Fruit fly (Drosophila melanogaster) whole organism, wandering third instar larva: ENCODE measurements around the gene CG12321.

Experiments used
- Abd-B ChIP-seq: fragments of >200 bp; optimal IDR thresholded peaks from 2 replicates; lab custom pipeline; 2017; ENCODE audit warnings: missing biosample characterization, missing genetic modification characterization
- CG32264 ChIP-seq: fragments of 200-800 bp; sonication (Bioruptor generic); optimal IDR thresholded peaks from 2 replicates; lab custom pipeline; 2016; ENCODE audit warnings: missing biosample characterization, missing genetic modification characterization
- CG9705 ChIP-seq: fragments of 200-800 bp; sonication (Bioruptor generic); optimal IDR thresholded peaks from 2 replicates; lab custom pipeline; 2018; ENCODE audit warnings: missing biosample characterization, mild to moderate bottlenecking, missing genetic modification characterization
- CrebA ChIP-seq: fragments of 200-800 bp; sonication (Bioruptor generic); optimal IDR thresholded peaks from 2 replicates; lab custom pipeline; 2016; ENCODE audit warnings: missing biosample characterization, mild to moderate bottlenecking, missing genetic modification characterization, borderline replicate concordance
- Dfd ChIP-seq: fragments of >200 bp; optimal IDR thresholded peaks from 2 replicates; lab custom pipeline; 2017; ENCODE audit warnings: missing biosample characterization, missing genetic modification characterization
- Dif ChIP-seq: fragments of 200-275, 200-300 bp; sonication (Bioruptor generic); optimal IDR thresholded peaks from 2 replicates; lab custom pipeline; 2018; ENCODE audit warnings: missing biosample characterization, missing genetic modification characterization; ENCODE audit not compliant: partially characterized antibody
- GATAd ChIP-seq: sonication (Bioruptor generic); optimal IDR thresholded peaks from 2 replicates; lab custom pipeline; 2016; ENCODE audit warnings: missing biosample characterization, missing genetic modification characterization
- HLH106 ChIP-seq: fragments of 200-800 bp; optimal IDR thresholded peaks from 3 replicates; lab custom pipeline; 2019; ENCODE audit warnings: missing biosample characterization, mild to moderate bottlenecking, missing genetic modification characterization, moderate library complexity
- Hnf4 ChIP-seq: fragments of 200-800 bp; sonication (Bioruptor generic); optimal IDR thresholded peaks from 2 replicates; lab custom pipeline; 2016; ENCODE audit warnings: missing biosample characterization, mild to moderate bottlenecking, missing genetic modification characterization
- Hr78 ChIP-seq: fragments of >200 bp; optimal IDR thresholded peaks from 2 replicates; lab custom pipeline; 2017; ENCODE audit warnings: missing biosample characterization, missing genetic modification characterization
- Hr83 ChIP-seq: fragments of 200-300 bp; sonication (Bioruptor generic); optimal IDR thresholded peaks from 2 replicates; lab custom pipeline; 2016; ENCODE audit warnings: missing biosample characterization, mild to moderate bottlenecking, missing genetic modification characterization, moderate library complexity; ENCODE audit not compliant: poor library complexity, severe bottlenecking
- Jra ChIP-seq: sonication (Bioruptor generic); optimal IDR thresholded peaks from 2 replicates; lab custom pipeline; 2016; ENCODE audit warnings: missing biosample characterization, missing genetic modification characterization
- Mio ChIP-seq: sonication (Bioruptor generic); optimal IDR thresholded peaks from 2 replicates; lab custom pipeline; 2016; ENCODE audit warnings: missing biosample characterization, missing genetic modification characterization
- Myc ChIP-seq: fragments of >200 bp; optimal IDR thresholded peaks from 2 replicates; lab custom pipeline; 2017
- N ChIP-seq: fragments of >200 bp; optimal IDR thresholded peaks from 2 replicates; lab custom pipeline; 2018; ENCODE audit warnings: missing biosample characterization, missing external identifiers, missing genetic modification characterization
- OdsH ChIP-seq: fragments of 200-800 bp; sonication (Bioruptor generic); optimal IDR thresholded peaks from 2 replicates; lab custom pipeline; 2016; ENCODE audit warnings: missing biosample characterization, mild to moderate bottlenecking, missing genetic modification characterization
- Rel ChIP-seq, 2 experiments: fragments of 200-800 bp; sonication (Bioruptor generic) in 1 of 2; optimal IDR thresholded peaks; 2 replicates in 1 of 2; 3 replicates in 1 of 2; lab custom pipeline; 2016 to 2019; ENCODE audit warnings: mild to moderate bottlenecking in 2 of 2, missing biosample characterization in 2 of 2, missing genetic modification characterization in 2 of 2, moderate library complexity in 1 of 2
- Sp1 ChIP-seq: fragments of 200-800 bp; sonication (Bioruptor generic); optimal IDR thresholded peaks from 3 replicates; lab custom pipeline; 2019; ENCODE audit warnings: missing biosample characterization, mild to moderate bottlenecking, missing genetic modification characterization, moderate library complexity
- Vsx2 ChIP-seq: fragments of 200-300, 225-300 bp; sonication (Bioruptor generic); optimal IDR thresholded peaks from 2 replicates; lab custom pipeline; 2018; ENCODE audit warnings: missing biosample characterization, missing genetic modification characterization; ENCODE audit not compliant: partially characterized antibody
- br ChIP-seq: fragments of 200-800 bp; sonication (Bioruptor generic); optimal IDR thresholded peaks from 2 replicates; lab custom pipeline; 2016; ENCODE audit warnings: missing biosample characterization, missing genetic modification characterization
- brk ChIP-seq: fragments of 200-800 bp; sonication (Bioruptor generic); optimal IDR thresholded peaks from 2 replicates; lab custom pipeline; 2016; ENCODE audit warnings: missing biosample characterization, mild to moderate bottlenecking, missing genetic modification characterization
- dl ChIP-seq, 2 experiments: fragments of 175-275, 200-275 bp in 1 of 2; fragments of 200-275 bp in 1 of 2; sonication (Bioruptor generic); optimal IDR thresholded peaks; lab custom pipeline; 2018; ENCODE audit warnings: mild to moderate bottlenecking in 2 of 2, missing biosample characterization in 2 of 2, missing genetic modification characterization in 2 of 2, moderate library complexity in 2 of 2; ENCODE audit not compliant: partially characterized antibody in 2 of 2, insufficient read depth in 1 of 2
- dmrt93B ChIP-seq: fragments of 200-800 bp; sonication (Bioruptor generic); optimal IDR thresholded peaks from 2 replicates; lab custom pipeline; 2018; ENCODE audit warnings: missing biosample characterization, mild to moderate bottlenecking, missing genetic modification characterization
- dsf ChIP-seq: sonication (Bioruptor generic); optimal IDR thresholded peaks from 2 replicates; lab custom pipeline; 2016; ENCODE audit warnings: missing biosample characterization, missing genetic modification characterization, borderline replicate concordance
- ey ChIP-seq: fragments of 200-800 bp; sonication (Bioruptor generic); optimal IDR thresholded peaks from 2 replicates; lab custom pipeline; 2016; ENCODE audit warnings: missing biosample characterization, missing genetic modification characterization
- foxo ChIP-seq, 2 experiments: fragments of 200-800 bp; sonication (Bioruptor generic); optimal IDR thresholded peaks; 2 replicates in 1 of 2; 3 replicates in 1 of 2; lab custom pipeline; 2016 to 2017; ENCODE audit warnings: missing biosample characterization in 2 of 2, missing genetic modification characterization in 2 of 2
- fru ChIP-seq: fragments of 200-800 bp; sonication (Bioruptor generic); optimal IDR thresholded peaks from 3 replicates; lab custom pipeline; 2016; ENCODE audit warnings: missing biosample characterization, mild to moderate bottlenecking, missing genetic modification characterization
- h ChIP-seq: fragments of 200-800 bp; sonication (Bioruptor generic); optimal IDR thresholded peaks from 3 replicates; lab custom pipeline; 2016; ENCODE audit warnings: missing biosample characterization, mild to moderate bottlenecking, missing genetic modification characterization
- jim ChIP-seq: fragments of 175-275, 200-325 bp; sonication (Bioruptor generic); optimal IDR thresholded peaks from 2 replicates; lab custom pipeline; 2016; ENCODE audit warnings: missing biosample characterization, mild to moderate bottlenecking, missing genetic modification characterization
- lola ChIP-seq: fragments of >200 bp; optimal IDR thresholded peaks from 2 replicates; lab custom pipeline; 2017; ENCODE audit warnings: missing biosample characterization, missing genetic modification characterization
- pan ChIP-seq: fragments of >200 bp; optimal IDR thresholded peaks from 2 replicates; lab custom pipeline; 2017
- psq ChIP-seq: fragments of 200-800 bp; sonication (Bioruptor generic); optimal IDR thresholded peaks from 3 replicates; lab custom pipeline; 2017; ENCODE audit warnings: missing biosample characterization, mild to moderate bottlenecking, missing genetic modification characterization, moderate library complexity
- rgr ChIP-seq: fragments of 200-800 bp; sonication (Bioruptor generic); optimal IDR thresholded peaks from 3 replicates; lab custom pipeline; 2016; ENCODE audit warnings: missing biosample characterization, mild to moderate bottlenecking, missing genetic modification characterization
- sage ChIP-seq: fragments of 200-800 bp; sonication (Bioruptor generic); optimal IDR thresholded peaks from 2 replicates; lab custom pipeline; 2016; ENCODE audit warnings: missing biosample characterization, mild to moderate bottlenecking, missing genetic modification characterization
- sv ChIP-seq: fragments of 200-800 bp; sonication (Bioruptor generic); optimal IDR thresholded peaks from 3 replicates; lab custom pipeline; 2016; ENCODE audit warnings: missing biosample characterization, missing genetic modification characterization
- tai ChIP-seq: sonication (Bioruptor generic); optimal IDR thresholded peaks from 2 replicates; lab custom pipeline; 2016; ENCODE audit warnings: missing biosample characterization, missing genetic modification characterization
- usp ChIP-seq: fragments of >200 bp; optimal IDR thresholded peaks from 2 replicates; lab custom pipeline; 2017; ENCODE audit warnings: missing biosample characterization, missing genetic modification characterization
- woc ChIP-seq: sonication (Bioruptor generic); optimal IDR thresholded peaks from 2 replicates; lab custom pipeline; 2016; ENCODE audit warnings: missing biosample characterization, mild to moderate bottlenecking, missing genetic modification characterization

Gene CG12321

DNA sequence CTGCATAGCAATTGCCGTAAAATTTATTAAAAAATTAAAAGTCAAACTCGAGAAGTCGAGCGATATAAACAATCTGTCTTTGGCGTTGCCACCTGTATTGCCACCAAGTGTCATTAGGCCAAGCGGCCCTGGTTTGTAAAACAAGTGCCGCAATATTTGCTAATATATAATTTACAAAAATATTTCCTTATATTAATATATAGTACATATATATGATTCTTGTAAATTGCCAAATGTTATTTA lies 21.4 kb downstream of the CG12321 start, which contains the start of the genes CG7215 and Prx5:
Gene CG7215 (minus strand): TSS at position 101 of the 243 bp plus-strand sequence.
Gene Prx5 (minus strand): TSS at position 101 of the 243 bp plus-strand sequence.
- TF ChIP-seq Myc (lab: Kevin White, UChicago) = no peak
- TF ChIP-seq Hnf4 (GFP tag; lab: Kevin White, UChicago) = no peak
- no peak for TF ChIP-seq usp
- no peak for TF ChIP-seq CrebA (GFP tag; lab: Kevin White, UChicago)
- TF ChIP-seq lola (GFP tag; lab: Kevin White, UChicago) = no peak
- TF ChIP-seq dl (GFP tag; optimal IDR thresholded peaks at IDR 0.05; lab: Kevin White, UChicago; ENCODE audit: insufficient read depth in 1 of 2, partially characterized antibody in 2 of 2) = no peak
- TF ChIP-seq Rel (GFP tag; optimal IDR thresholded peaks at IDR 0.05; lab: Kevin White, UChicago) = no peak
- TF ChIP-seq Rel (tag; optimal IDR thresholded peaks at IDR 0.05; lab: Kevin White, UChicago) = no peak
- TF ChIP-seq Vsx2 (GFP tag; lab: Kevin White, UChicago) = no peak
- TF ChIP-seq h = no peak
- no peak for TF ChIP-seq pan (lab: Kevin White, UChicago)
- TF ChIP-seq Dif (GFP tag; lab: Kevin White, UChicago) = no peak
- TF ChIP-seq, all 38 proteins: peak for 0

DNA sequence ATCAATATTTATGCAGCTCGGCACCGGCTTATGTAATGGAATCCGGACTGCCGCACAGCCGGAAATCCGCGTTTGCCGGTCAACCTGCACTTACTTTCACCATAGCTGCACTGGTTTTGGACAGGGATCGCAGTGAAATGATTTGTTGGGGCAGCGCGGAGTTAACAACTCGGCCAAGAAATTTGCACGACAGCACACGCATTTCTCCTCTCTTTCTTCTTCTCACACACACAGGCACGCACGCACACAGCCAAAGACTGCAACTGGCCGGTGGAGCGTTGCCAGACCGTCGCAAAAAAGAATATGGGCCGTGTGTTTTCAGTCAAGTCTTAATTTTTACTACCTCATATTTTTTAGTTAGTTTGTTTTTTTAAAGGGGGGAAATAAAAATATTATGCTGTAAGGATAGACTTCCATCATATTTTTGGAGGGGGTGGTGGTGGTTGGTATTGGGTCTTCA lies 22.2 kb downstream of the CG12321 start:
- TF ChIP-seq fru (GFP tag; lab: Kevin White, UChicago) (peak; percentile 34), foxo (GFP tag; optimal IDR thresholded peaks at IDR 0.05; lab: Kevin White, UChicago) (peak in 1 of 2 experiments; percentile 56), br (GFP tag; lab: Kevin White, UChicago) (peak; percentile 32), ey (peak; percentile 10), Hnf4 (GFP tag; lab: Kevin White, UChicago) (peak; percentile 37), Mio (GFP tag; lab: Kevin White, UChicago) (no peak), psq (GFP tag; lab: Kevin White, UChicago) (peak; percentile 8), tai (GFP tag; lab: Kevin White, UChicago) (no peak), brk (GFP tag; lab: Kevin White, UChicago) (no peak), sage (no peak), Hr78 (GFP tag; lab: Kevin White, UChicago) (no peak), OdsH (GFP tag; lab: Kevin White, UChicago) (no peak), rgr (GFP tag; lab: Kevin White, UChicago) (peak; percentile 24), woc (peak; percentile 21), Rel (GFP tag; optimal IDR thresholded peaks at IDR 0.05; lab: Kevin White, UChicago) (no peak), Rel (tag; optimal IDR thresholded peaks at IDR 0.05; lab: Kevin White, UChicago) (peak; percentile 4), CG9705 (GFP tag; lab: Kevin White, UChicago) (peak; percentile 9), h (peak; percentile 10), dmrt93B (GFP tag; lab: Kevin White, UChicago) (no peak), pan (lab: Kevin White, UChicago) (no peak), Jra (GFP tag; lab: Kevin White, UChicago) (peak; percentile 32), dsf (no peak), GATAd (GFP tag; lab: Kevin White, UChicago) (no peak), Dfd (GFP tag; lab: Kevin White, UChicago) (no peak), jim (GFP tag; lab: Kevin White, UChicago) (no peak), sv (GFP tag; lab: Kevin White, UChicago) (no peak), Sp1 (GFP tag; lab: Kevin White, UChicago) (no peak), Vsx2 (GFP tag; lab: Kevin White, UChicago) (no peak), Hr83 (GFP tag; lab: Kevin White, UChicago) (peak; percentile 12), usp (no peak), CG32264 (GFP tag; lab: Kevin White, UChicago) (no peak), Dif (GFP tag; lab: Kevin White, UChicago) (no peak), dl (GFP tag; optimal IDR thresholded peaks at IDR 0.05; lab: Kevin White, UChicago; ENCODE audit: insufficient read depth in 1 of 2, partially characterized antibody in 2 of 2) (no peak), Myc (lab: Kevin White, UChicago) (no peak), HLH106 (peak; percentile 24), N (no peak), Abd-B (GFP tag; lab: Kevin White, UChicago) (no peak), CrebA (GFP tag; lab: Kevin White, UChicago) (no peak)
